Fruit fly (Drosophila melanogaster) whole organism, embryonic: ENCODE data around the gene CG12521.

Experiments used
- Adf1 ChIP-seq: fragments of 200-800 bp; sonication (Bioruptor generic); IDR thresholded peaks from 2 replicates; pipeline ENCODE4 v1.3.6; 2022; ENCODE audit warnings: missing biosample characterization, missing genetic modification characterization
- Atf-2 ChIP-seq: fragments of 200-800 bp; sonication (Bioruptor generic); optimal IDR thresholded peaks from 2 replicates; lab custom pipeline; 2016; ENCODE audit warnings: missing biosample characterization, missing genetic modification characterization
- Bgb ChIP-seq: fragments of 200-800 bp; sonication (Bioruptor generic); IDR thresholded peaks from 2 replicates; pipeline ENCODE4 v1.3.6; 2022; ENCODE audit warnings: missing biosample characterization, missing genetic modification characterization; ENCODE audit not compliant: partially characterized antibody
- Blimp-1 ChIP-seq: fragments of 200-800 bp; sonication (Bioruptor generic); optimal IDR thresholded peaks from 3 replicates; lab custom pipeline; 2018; ENCODE audit warnings: missing biosample characterization, missing genetic modification characterization, mild to moderate bottlenecking, moderate library complexity, missing genetic modification reagents
- CG10565 ChIP-seq: fragments of 200-800 bp; sonication (Bioruptor generic); optimal IDR thresholded peaks from 3 replicates; lab custom pipeline; 2016; ENCODE audit warnings: missing biosample characterization, mild to moderate bottlenecking, missing genetic modification characterization
- CG10654 ChIP-seq: fragments of 200-800 bp; sonication (Bioruptor generic); optimal IDR thresholded peaks from 2 replicates; lab custom pipeline; 2016; ENCODE audit warnings: missing biosample characterization, missing genetic modification characterization
- CG11085 ChIP-seq: fragments of 200-800 bp; sonication (Bioruptor generic); IDR thresholded peaks from 2 replicates; pipeline ENCODE4 v1.3.6; 2022; ENCODE audit warnings: missing biosample characterization, missing genetic modification characterization
- CG1603 ChIP-seq: fragments of 200-800 bp; sonication (Bioruptor generic); optimal IDR thresholded peaks from 2 replicates; lab custom pipeline; 2019; ENCODE audit warnings: missing biosample characterization, mild to moderate bottlenecking, missing genetic modification characterization, moderate library complexity
- CG16815 ChIP-seq: fragments of 200-800 bp; sonication (Bioruptor generic); optimal IDR thresholded peaks from 3 replicates; lab custom pipeline; 2017; ENCODE audit warnings: missing biosample characterization, mild to moderate bottlenecking, missing genetic modification characterization
- CG17359 ChIP-seq: fragments of 200-800 bp; sonication (Bioruptor generic); optimal IDR thresholded peaks from 3 replicates; lab custom pipeline; 2018; ENCODE audit warnings: missing biosample characterization, mild to moderate bottlenecking, missing genetic modification characterization, moderate library complexity
- CG17385 ChIP-seq: fragments of 200-800 bp; sonication (Bioruptor generic); optimal IDR thresholded peaks from 3 replicates; lab custom pipeline; 2018; ENCODE audit warnings: missing biosample characterization, mild to moderate bottlenecking, missing genetic modification characterization
- CG2202 ChIP-seq: fragments of 200-800 bp; sonication (Bioruptor generic); optimal IDR thresholded peaks from 2 replicates; lab custom pipeline; 2018; ENCODE audit warnings: missing biosample characterization, mild to moderate bottlenecking, missing genetic modification characterization
- CG3065 ChIP-seq: fragments of 200-800 bp; sonication (Bioruptor generic); optimal IDR thresholded peaks from 2 replicates; lab custom pipeline; 2016; ENCODE audit warnings: missing biosample characterization, missing genetic modification characterization
- CG31441 ChIP-seq: fragments of 200-800 bp; sonication (Bioruptor generic); IDR thresholded peaks from 2 replicates; pipeline ENCODE4 v1.3.6; 2022; ENCODE audit warnings: missing biosample characterization, missing genetic modification characterization
- CG34224 ChIP-seq: fragments of 200-800 bp; sonication (Bioruptor generic); IDR thresholded peaks from 3 replicates; pipeline ENCODE4 v1.3.6; 2022; ENCODE audit warnings: missing biosample characterization, missing genetic modification characterization; ENCODE audit not compliant: partially characterized antibody
- CG4854 ChIP-seq: fragments of 200-800 bp; sonication (Bioruptor generic); optimal IDR thresholded peaks from 2 replicates; lab custom pipeline; 2016; ENCODE audit warnings: missing biosample characterization, missing genetic modification characterization, inconsistent platforms
- CG6683 ChIP-seq: fragments of 200-800 bp; sonication (Bioruptor generic); optimal IDR thresholded peaks from 2 replicates; lab custom pipeline; 2017; ENCODE audit warnings: missing biosample characterization, mild to moderate bottlenecking, missing genetic modification characterization, missing genetic modification reagents
- CG7357 ChIP-seq: fragments of 200-800 bp; sonication (Bioruptor generic); IDR thresholded peaks from 3 replicates; pipeline ENCODE4 v1.3.6; 2022; ENCODE audit warnings: missing biosample characterization, missing genetic modification characterization
- CG7963 ChIP-seq: fragments of 200-800 bp; sonication (Bioruptor generic); IDR thresholded peaks from 3 replicates; pipeline ENCODE4 v1.3.6; 2022; ENCODE audit warnings: missing biosample characterization, missing genetic modification characterization; ENCODE audit not compliant: partially characterized antibody
- CG9215 ChIP-seq: fragments of 200-800 bp; sonication (Bioruptor generic); IDR thresholded peaks from 2 replicates; pipeline ENCODE4 v1.3.6; 2022; ENCODE audit warnings: missing biosample characterization, missing genetic modification characterization
- D ChIP-seq, 2 experiments: fragments of 200-800 bp in 1 of 2; fragments of >200 bp in 1 of 2; sonication (Bioruptor generic) in 1 of 2; optimal IDR thresholded peaks; 2 replicates in 1 of 2; 3 replicates in 1 of 2; lab custom pipeline; 2017; ENCODE audit warnings: mild to moderate bottlenecking in 1 of 2, missing biosample characterization in 1 of 2, missing genetic modification characterization in 1 of 2, missing genetic modification reagents in 1 of 2
- Dip3 ChIP-seq: fragments of 200-800 bp; sonication (Bioruptor generic); optimal IDR thresholded peaks from 3 replicates; lab custom pipeline; 2016; ENCODE audit warnings: missing biosample characterization, missing genetic modification characterization
- Ets65A ChIP-seq: fragments of 200-800 bp; sonication (Bioruptor generic); peaks from one replicate; lab custom pipeline; 2016; ENCODE audit warnings: missing biosample characterization, missing genetic modification characterization
- Lim3 ChIP-seq: fragments of 200-800 bp; sonication (Bioruptor generic); IDR thresholded peaks from 2 replicates; pipeline ENCODE4 v1.3.6; 2022; ENCODE audit warnings: missing biosample characterization, missing genetic modification characterization
- MBD-R2 ChIP-seq: fragments of 200-800 bp; sonication (Bioruptor generic); IDR thresholded peaks from 2 replicates; pipeline ENCODE4 v1.3.6; 2022; ENCODE audit warnings: missing biosample characterization, missing genetic modification characterization
- Nf-YB ChIP-seq: fragments of 200-800 bp; sonication (Bioruptor generic); optimal IDR thresholded peaks from 3 replicates; lab custom pipeline; 2019; ENCODE audit warnings: missing biosample characterization, mild to moderate bottlenecking, missing genetic modification characterization, moderate library complexity
- NfI ChIP-seq: fragments of 200-800 bp; sonication (Bioruptor generic); optimal IDR thresholded peaks from 3 replicates; lab custom pipeline; 2018; ENCODE audit warnings: missing biosample characterization, mild to moderate bottlenecking, missing genetic modification characterization, moderate library complexity
- Vsx1 ChIP-seq: fragments of 200-800 bp; sonication (Bioruptor generic); optimal IDR thresholded peaks from 2 replicates; lab custom pipeline; 2017; ENCODE audit warnings: missing biosample characterization, mild to moderate bottlenecking, missing genetic modification characterization, missing genetic modification reagents
- Xrp1 ChIP-seq: fragments of 200-800 bp; sonication (Bioruptor generic); IDR thresholded peaks from 2 replicates; pipeline ENCODE4 v1.3.6; 2022; ENCODE audit warnings: missing biosample characterization, missing genetic modification characterization
- ab ChIP-seq: fragments of 200-800 bp; sonication (Bioruptor generic); optimal IDR thresholded peaks from 2 replicates; lab custom pipeline; 2016; ENCODE audit warnings: missing biosample characterization, missing genetic modification characterization
- ap ChIP-seq: fragments of 200-800 bp; sonication (Bioruptor generic); IDR thresholded peaks from 2 replicates; pipeline ENCODE4 v1.3.6; 2022; ENCODE audit warnings: missing biosample characterization, missing genetic modification characterization
- ase ChIP-seq: fragments of 200-800 bp; sonication (Bioruptor generic); IDR thresholded peaks from 3 replicates; pipeline ENCODE4 v1.3.6; 2022; ENCODE audit warnings: missing biosample characterization, missing genetic modification characterization
- chn ChIP-seq: fragments of 200-800 bp; sonication (Bioruptor generic); optimal IDR thresholded peaks from 2 replicates; lab custom pipeline; 2016; ENCODE audit warnings: missing biosample characterization, missing genetic modification characterization
- croc ChIP-seq: fragments of 200-800 bp; sonication (Bioruptor generic); conservative IDR thresholded peaks from 3 replicates; pipeline ENCODE4 v1.3.6; 2022; ENCODE audit warnings: missing biosample characterization, missing genetic modification characterization
- crp ChIP-seq, 2 experiments: fragments of 200-800 bp; sonication (Bioruptor generic); optimal IDR thresholded peaks; 2 replicates in 1 of 2; 3 replicates in 1 of 2; lab custom pipeline; 2017; ENCODE audit warnings: missing biosample characterization in 2 of 2, missing genetic modification characterization in 2 of 2, mild to moderate bottlenecking in 1 of 2, moderate library complexity in 1 of 2
- danr ChIP-seq: fragments of 200-800 bp; sonication (Bioruptor generic); IDR thresholded peaks from 2 replicates; pipeline ENCODE4 v1.3.6; 2022; ENCODE audit warnings: missing biosample characterization, missing genetic modification characterization
- dm ChIP-seq: fragments of 200-800 bp; sonication (Bioruptor generic); optimal IDR thresholded peaks from 3 replicates; lab custom pipeline; 2016; ENCODE audit warnings: missing biosample characterization, missing genetic modification characterization
- ewg ChIP-seq: fragments of 200-800 bp; sonication (Bioruptor generic); optimal IDR thresholded peaks from 3 replicates; lab custom pipeline; 2017; ENCODE audit warnings: mild to moderate bottlenecking, missing biosample characterization, missing genetic modification reagents, missing genetic modification characterization
- grau ChIP-seq: fragments of 200-800 bp; optimal IDR thresholded peaks from 3 replicates; lab custom pipeline; 2019; ENCODE audit warnings: missing biosample characterization, mild to moderate bottlenecking, missing genetic modification characterization, moderate library complexity
- grn ChIP-seq: fragments of 200-800 bp; sonication (Bioruptor generic); optimal IDR thresholded peaks from 3 replicates; lab custom pipeline; 2017; ENCODE audit warnings: missing biosample characterization, missing genetic modification characterization
- kni ChIP-seq: fragments of 200-800 bp; sonication (Bioruptor generic); optimal IDR thresholded peaks from 3 replicates; lab custom pipeline; 2017; ENCODE audit warnings: mild to moderate bottlenecking, missing biosample characterization, missing genetic modification reagents, missing genetic modification characterization
- lbe ChIP-seq: fragments of 200-800 bp; sonication (Bioruptor generic); optimal IDR thresholded peaks from 2 replicates; lab custom pipeline; 2016; ENCODE audit warnings: missing biosample characterization, mild to moderate bottlenecking, missing genetic modification characterization
- maf-S ChIP-seq: fragments of 200-800 bp; sonication (Bioruptor generic); optimal IDR thresholded peaks from 2 replicates; lab custom pipeline; 2016; ENCODE audit warnings: missing biosample characterization, missing genetic modification characterization
- pho ChIP-seq: fragments of 200-800 bp; sonication (Bioruptor generic); optimal IDR thresholded peaks from 2 replicates; lab custom pipeline; 2016; ENCODE audit warnings: missing biosample characterization, missing genetic modification characterization
- phol ChIP-seq: fragments of 200-800 bp; sonication (Bioruptor generic); optimal IDR thresholded peaks from 3 replicates; lab custom pipeline; 2018; ENCODE audit warnings: missing biosample characterization, mild to moderate bottlenecking, missing genetic modification characterization, moderate library complexity
- pnt ChIP-seq: fragments of 200-800 bp; sonication (Bioruptor generic); optimal IDR thresholded peaks from 3 replicates; lab custom pipeline; 2016; ENCODE audit warnings: missing biosample characterization, missing genetic modification characterization
- sd ChIP-seq: fragments of 200-800 bp; sonication (Bioruptor generic); optimal IDR thresholded peaks from 3 replicates; lab custom pipeline; 2018; ENCODE audit warnings: missing biosample characterization, mild to moderate bottlenecking, missing genetic modification characterization, moderate library complexity
- vfl ChIP-seq: fragments of 200-800 bp; sonication (Bioruptor generic); optimal IDR thresholded peaks from 2 replicates; lab custom pipeline; 2016; ENCODE audit warnings: missing biosample characterization, missing genetic modification characterization
- zfh1 ChIP-seq: fragments of 200-800 bp; sonication (Bioruptor generic); IDR thresholded peaks from 3 replicates; pipeline ENCODE4 v1.3.6; 2022; ENCODE audit warnings: missing biosample characterization, missing genetic modification characterization

CG12521 gene

DNA sequence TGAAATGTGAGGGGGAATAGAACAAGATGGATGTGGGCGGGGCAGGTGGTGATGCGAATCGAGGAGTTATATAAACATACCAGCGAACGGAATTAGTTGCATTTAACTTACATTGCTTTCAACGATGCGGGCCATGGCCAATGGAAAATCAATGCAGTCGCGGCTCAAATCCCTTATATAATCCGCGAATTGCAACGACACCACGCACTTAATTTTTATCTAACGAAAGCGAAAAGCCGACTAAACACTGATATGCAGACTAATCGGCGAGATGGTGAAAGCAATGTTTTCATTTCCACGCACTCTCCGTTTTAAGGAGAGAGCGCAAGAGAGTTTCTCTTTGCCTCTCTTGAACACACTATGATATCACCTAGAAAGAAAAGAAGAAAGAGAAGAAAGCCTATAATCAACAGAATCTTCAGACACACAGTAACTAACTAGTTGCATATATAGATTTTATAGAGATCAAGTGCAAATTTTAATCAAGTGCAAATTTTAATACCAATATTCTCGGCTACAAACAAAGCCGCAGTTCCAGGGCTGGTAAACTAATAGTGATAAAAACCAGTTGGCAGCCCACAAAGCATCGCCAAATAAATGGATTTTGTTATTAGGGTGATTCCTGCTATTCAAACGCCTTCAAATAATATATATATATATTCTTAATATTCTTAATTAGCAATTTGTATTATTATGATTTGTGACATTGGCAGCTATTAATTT, 25.7 kb downstream of the CG12521 start, which contains the start of the genes CG11597 and CG5946 (continued):
- TF ChIP-seq grn (GFP tag; lab: Kevin White, UChicago), result no peak
- TF ChIP-seq CG4854 (GFP tag; lab: Kevin White, UChicago), result no peak
- 0 out of 3 replicates have a peak, but pooled peaks have one; percentile 49 for TF ChIP-seq zfh1 (GFP tag; lab: Robert Waterston, UW)
- no peak for TF ChIP-seq dm (GFP tag; lab: Kevin White, UChicago)
- no peak for TF ChIP-seq danr (GFP tag; lab: Robert Waterston, UW)
- TF ChIP-seq pho (GFP tag; lab: Kevin White, UChicago), result no peak
- no peak for TF ChIP-seq ase (GFP tag; lab: Robert Waterston, UW)
- TF ChIP-seq Adf1 (GFP tag; lab: Robert Waterston, UW), result no peak
- no peak for TF ChIP-seq maf-S
- TF ChIP-seq croc, result no peak
- TF ChIP-seq Blimp-1, result peak; percentile 76
- no peak for TF ChIP-seq Vsx1 (GFP tag; lab: Kevin White, UChicago)
- TF ChIP-seq CG3065 (GFP tag; lab: Kevin White, UChicago), result no peak
- TF ChIP-seq vfl (GFP tag; lab: Kevin White, UChicago), result no peak
- no peak for TF ChIP-seq CG6683 (GFP tag; lab: Kevin White, UChicago)
- peak; percentile 20; the same call in 1 of the 2 replicates for TF ChIP-seq Bgb
- TF ChIP-seq CG7963 (GFP tag; lab: Robert Waterston, UW), result no peak
- no peak for TF ChIP-seq pnt (GFP tag; lab: Kevin White, UChicago)
- TF ChIP-seq ewg, result peak; percentile 0
- no peak for TF ChIP-seq CG34224 (GFP tag; lab: Robert Waterston, UW)
- TF ChIP-seq CG7357 (GFP tag; lab: Robert Waterston, UW), result no peak
- no peak for TF ChIP-seq crp (GFP tag; optimal IDR thresholded peaks at IDR 0.05; lab: Kevin White, UChicago)
- no peak for TF ChIP-seq CG17359
- no peak for TF ChIP-seq Nf-YB (GFP tag; lab: Kevin White, UChicago)
- no peak for TF ChIP-seq Dip3
- no peak for TF ChIP-seq Lim3 (GFP tag; lab: Robert Waterston, UW)
- no peak for TF ChIP-seq grau (tag; lab: Kevin White, UChicago)
- TF ChIP-seq CG2202, result no peak
- TF ChIP-seq sd (tag; lab: Kevin White, UChicago), result peak; percentile 4
- no peak for TF ChIP-seq CG17385 (GFP tag; lab: Kevin White, UChicago)
- TF ChIP-seq phol, result peak; percentile 27
- TF ChIP-seq lbe (GFP tag; lab: Kevin White, UChicago), result peak; percentile 7
- no peak for TF ChIP-seq Ets65A (GFP tag; lab: Kevin White, UChicago)
- TF ChIP-seq NfI (GFP tag; lab: Kevin White, UChicago), result no peak
- TF ChIP-seq, all 482 proteins: peak for 55

DNA sequence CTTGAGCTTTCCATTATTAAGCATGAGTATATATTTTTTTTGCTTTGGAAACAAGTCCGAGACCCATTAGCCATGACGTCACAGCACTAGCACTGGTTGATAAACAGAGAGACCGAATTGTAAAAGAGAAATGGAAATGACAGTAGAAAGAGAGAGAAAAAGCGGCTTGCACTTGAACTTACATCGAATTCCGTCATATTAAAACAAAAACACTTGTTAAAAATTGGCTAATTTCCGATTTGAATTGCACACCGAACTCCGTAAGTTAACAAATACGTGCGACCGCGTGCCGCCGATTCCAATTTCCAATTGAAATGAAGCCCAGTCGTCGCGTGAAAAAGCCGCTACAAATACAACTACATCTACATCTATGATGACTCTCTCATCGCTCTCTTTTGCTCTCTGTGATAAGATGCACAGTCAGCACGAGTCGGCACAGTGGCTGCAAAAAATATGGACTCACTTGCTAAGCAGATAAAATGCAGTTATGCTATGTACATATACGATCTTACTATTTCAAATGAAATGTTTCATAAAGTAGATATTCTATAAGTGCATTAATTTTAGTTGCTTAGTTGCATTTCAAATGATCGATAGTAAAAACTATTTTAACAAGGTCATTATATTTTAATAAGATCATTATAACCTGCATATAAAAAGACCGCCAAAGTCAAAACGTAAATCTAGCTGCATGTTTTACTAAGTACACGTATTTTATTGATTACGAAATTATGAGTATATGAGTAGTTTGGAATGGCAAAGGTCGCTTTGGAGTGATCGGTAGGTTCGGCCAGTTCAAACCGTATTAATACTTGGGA, 27.8 kb downstream of the CG12521 start:
- TF ChIP-seq D (optimal IDR thresholded peaks at IDR 0.05; lab: Kevin White, UChicago) (no peak), D (GFP tag; optimal IDR thresholded peaks at IDR 0.05; lab: Kevin White, UChicago) (no peak), CG16815 (GFP tag; lab: Kevin White, UChicago) (no peak), CG1603 (tag; lab: Kevin White, UChicago) (no peak), ap (GFP tag; lab: Robert Waterston, UW) (no peak), chn (GFP tag; lab: Kevin White, UChicago) (no peak), CG31441 (GFP tag; lab: Robert Waterston, UW) (0 out of 2 replicates have a peak, but pooled peaks have one; percentile 12), MBD-R2 (GFP tag; lab: Robert Waterston, UW) (peak; percentile 40), Atf-2 (GFP tag; lab: Kevin White, UChicago) (peak; percentile 17), ab (GFP tag; lab: Kevin White, UChicago) (no peak), CG11085 (GFP tag; lab: Robert Waterston, UW) (no peak), CG10565 (GFP tag; lab: Kevin White, UChicago) (no peak), kni (GFP tag; lab: Kevin White, UChicago) (peak; percentile 28), Xrp1 (GFP tag; lab: Robert Waterston, UW) (peak; percentile 64), CG9215 (no peak), CG10654 (GFP tag; lab: Kevin White, UChicago) (no peak)
